Worm (Caenorhabditis elegans) whole organism, L1 larva: ENCODE results near the gene srxa-12.

Experiments
- ceh-82 ChIP-seq, 3 experiments: fragments of 150-350 bp in 1 of 3; sonication (generic microtip) in 2 of 3; optimal IDR thresholded peaks; 2 replicates each; lab custom pipeline; 2014 to 2017; ENCODE audit warnings: missing biosample characterization in 3 of 3, missing genetic modification characterization in 3 of 3
- ces-1 ChIP-seq: fragments of 150-350 bp; optimal IDR thresholded peaks from 2 replicates; lab custom pipeline; 2014; ENCODE audit warnings: missing biosample characterization, missing genetic modification reagents, missing genetic modification characterization
- elt-2 ChIP-seq: sonication (generic microtip); optimal IDR thresholded peaks from 2 replicates; lab custom pipeline; 2016; ENCODE audit warnings: missing genetic modification characterization, mild to moderate bottlenecking, inconsistent platforms, missing compliant biosample characterization, missing genetic modification reagents
- isw-1 ChIP-seq: fragments of 200-800 bp; sonication (Bioruptor generic); IDR thresholded peaks from 2 replicates; pipeline ENCODE4 v1.3.6; 2022; ENCODE audit warnings: missing genetic modification characterization, missing compliant biosample characterization
- lin-13 ChIP-seq: fragments of 150-350 bp; optimal IDR thresholded peaks from 2 replicates; lab custom pipeline; 2014; ENCODE audit warnings: missing biosample characterization, missing genetic modification reagents, missing genetic modification characterization
- lin-15B ChIP-seq: fragments of 150-350 bp; sonication (generic microtip); optimal IDR thresholded peaks from 3 replicates; lab custom pipeline; 2014; ENCODE audit warnings: missing biosample characterization, missing genetic modification characterization
- nhr-12 ChIP-seq: sonication (generic microtip); optimal IDR thresholded peaks from 2 replicates; lab custom pipeline; 2017; ENCODE audit warnings: missing biosample characterization, missing genetic modification characterization
- nhr-237 ChIP-seq: fragments of 150-350 bp; optimal IDR thresholded peaks from 2 replicates; lab custom pipeline; 2014; ENCODE audit warnings: missing biosample characterization, missing genetic modification characterization
- snpc-4 ChIP-seq: fragments of 150-350 bp; optimal IDR thresholded peaks from 2 replicates; lab custom pipeline; 2014; ENCODE audit warnings: missing biosample characterization, missing genetic modification characterization
- snu-23 ChIP-seq: sonication (generic microtip); optimal IDR thresholded peaks from 2 replicates; lab custom pipeline; 2016; ENCODE audit warnings: missing genetic modification characterization, missing compliant biosample characterization
- unc-62 ChIP-seq: fragments of 150-350 bp; optimal IDR thresholded peaks from 2 replicates; lab custom pipeline; 2014; ENCODE audit warnings: missing biosample characterization, missing genetic modification reagents, missing genetic modification characterization
- ztf-4 ChIP-seq: fragments of 150-350 bp; optimal IDR thresholded peaks from 2 replicates; lab custom pipeline; 2014; ENCODE audit warnings: missing biosample characterization, missing genetic modification characterization

DNA sequence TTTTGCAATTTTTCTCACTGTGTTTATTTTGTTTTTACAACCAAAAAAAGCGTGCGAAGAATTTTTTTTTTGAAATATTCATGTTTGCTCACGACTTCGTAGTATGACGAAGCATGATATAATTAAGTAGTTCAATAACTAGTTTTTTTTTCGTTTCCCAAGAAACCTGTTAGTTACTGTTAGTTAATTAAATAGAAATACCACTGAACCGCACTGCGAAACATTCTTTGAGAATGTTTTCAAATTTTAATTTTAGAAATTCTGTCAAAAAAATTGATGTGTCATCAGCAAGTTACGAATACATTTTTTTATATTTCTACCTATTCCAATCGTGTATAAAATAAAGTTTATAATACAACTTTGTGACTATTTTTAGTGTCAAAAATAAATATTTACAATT, at the start of gene srxa-12:
- no peak for TF ChIP-seq elt-2 (tag; lab: Kevin White, UChicago)
- no peak for TF ChIP-seq nhr-237 (tag; lab: Kevin White, UChicago)
- TF ChIP-seq lin-15B (tag; lab: Kevin White, UChicago) = no peak
- TF ChIP-seq unc-62 (GFP tag; lab: Kevin White, UChicago) = no peak
- TF ChIP-seq lin-13 (GFP tag; lab: Kevin White, UChicago) = no peak
- no peak for TF ChIP-seq ceh-82 (tag; optimal IDR thresholded peaks at IDR 0.05; lab: Kevin White, UChicago)
- TF ChIP-seq snu-23 = no peak
- no peak for TF ChIP-seq ces-1 (GFP tag; lab: Kevin White, UChicago)
- no peak for TF ChIP-seq isw-1 (GFP tag; lab: Robert Waterston, UW)
- no peak for TF ChIP-seq snpc-4 (tag; lab: Kevin White, UChicago)
- no peak for TF ChIP-seq nhr-12 (tag; lab: Kevin White, UChicago)
- TF ChIP-seq ztf-4 = no peak
